Fruit fly (Drosophila melanogaster) whole organism, prepupa: ENCODE measurements around the gene CG10969.

ENCODE experiments used
- CG4318 ChIP-seq: fragments of 200-800 bp; sonication (Bioruptor generic); optimal IDR thresholded peaks from 3 replicates; lab custom pipeline; 2017; ENCODE audit warnings: missing biosample characterization, mild to moderate bottlenecking, missing genetic modification characterization
- CG8319 ChIP-seq: fragments of 200-800 bp; sonication (Bioruptor generic); optimal IDR thresholded peaks from 3 replicates; lab custom pipeline; 2016; ENCODE audit warnings: missing biosample characterization, missing genetic modification characterization
- Eip78C ChIP-seq: fragments of 200-800 bp; sonication (Bioruptor generic); peaks from one replicate; lab custom pipeline; 2016; ENCODE audit warnings: missing biosample characterization, missing genetic modification characterization
- Lpt ChIP-seq: fragments of 200-800 bp; sonication (Bioruptor generic); optimal IDR thresholded peaks from 3 replicates; lab custom pipeline; 2016; ENCODE audit warnings: missing biosample characterization, missing genetic modification characterization
- achi ChIP-seq: fragments of 200-800 bp; sonication (Bioruptor generic); optimal IDR thresholded peaks from 3 replicates; lab custom pipeline; 2016; ENCODE audit warnings: missing biosample characterization, missing genetic modification characterization
- fkh ChIP-seq: fragments of 200-800 bp; sonication (Bioruptor generic); optimal IDR thresholded peaks from 3 replicates; lab custom pipeline; 2017; ENCODE audit warnings: missing biosample characterization, mild to moderate bottlenecking, missing genetic modification characterization, moderate library complexity

DNA sequence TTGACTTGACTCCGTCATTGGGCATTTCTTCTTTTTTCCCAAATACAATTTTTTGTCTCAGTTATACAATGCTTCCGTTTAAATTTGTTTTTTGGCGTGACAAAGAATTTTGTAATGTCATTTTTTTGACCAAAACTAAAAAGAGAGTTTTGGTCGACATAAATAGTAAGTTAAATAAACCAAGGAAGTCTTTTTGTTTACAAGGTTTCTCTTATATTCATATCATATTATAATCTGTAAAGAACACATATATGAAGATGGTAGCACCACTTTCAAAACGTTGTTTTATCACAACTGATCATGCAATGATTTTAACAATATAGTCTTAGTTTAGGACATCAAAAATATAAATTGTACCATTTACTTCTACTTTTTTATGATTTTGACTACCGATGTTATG is at the start of gene CG10969, which contains the start of gene CG17666:
- TF ChIP-seq Eip78C (GFP tag; lab: Kevin White, UChicago) = no peak
- TF ChIP-seq fkh (GFP tag; lab: Kevin White, UChicago) = no peak
- no peak for TF ChIP-seq CG4318 (GFP tag; lab: Kevin White, UChicago)
- no peak for TF ChIP-seq CG8319 (GFP tag; lab: Kevin White, UChicago)
- no peak for TF ChIP-seq achi (GFP tag; lab: Kevin White, UChicago)
- no peak for TF ChIP-seq Lpt (GFP tag; lab: Kevin White, UChicago)
